Worm (Caenorhabditis elegans) whole organism, young adult: Measurements from ENCODE around the gene prp-9.

Experiments used
- C17E4.6 ChIP-seq: fragments of 200-800 bp; sonication (Bioruptor generic); IDR thresholded peaks from 2 replicates; pipeline ENCODE4 v1.3.6; 2022; ENCODE audit warnings: missing genetic modification reagents, missing genetic modification characterization, missing compliant biosample characterization
- F22D6.2 ChIP-seq: sonication (generic microtip); optimal IDR thresholded peaks from 2 replicates; lab custom pipeline; 2016; ENCODE audit warnings: mild to moderate bottlenecking, missing genetic modification characterization, missing compliant biosample characterization
- F39B2.1 ChIP-seq: fragments of 200-800 bp; sonication (Bioruptor generic); IDR thresholded peaks from 2 replicates; pipeline ENCODE4 v1.3.6; 2022; ENCODE audit warnings: missing genetic modification reagents, missing genetic modification characterization, missing compliant biosample characterization
- F57C9.4 ChIP-seq: sonication (generic microtip); optimal IDR thresholded peaks from 2 replicates; lab custom pipeline; 2017; ENCODE audit warnings: mild to moderate bottlenecking, missing genetic modification characterization, missing compliant biosample characterization
- K11D2.4 ChIP-seq: fragments of 200-800 bp; sonication (Bioruptor generic); IDR thresholded peaks from 2 replicates; pipeline ENCODE4 v1.3.6; 2022; ENCODE audit warnings: missing genetic modification reagents, missing genetic modification characterization, missing compliant biosample characterization
- T26A5.8 ChIP-seq: sonication (generic microtip); optimal IDR thresholded peaks from 2 replicates; lab custom pipeline; 2016; ENCODE audit warnings: missing genetic modification characterization, missing compliant biosample characterization
- Y56A3A.18 ChIP-seq: fragments of 200-800 bp; sonication (Bioruptor generic); IDR thresholded peaks from 2 replicates; pipeline ENCODE4 v1.3.6; 2022; ENCODE audit warnings: missing genetic modification reagents, missing genetic modification characterization, missing compliant biosample characterization
- Y79H2A.3 ChIP-seq: fragments of 200-800 bp; sonication (Bioruptor generic); conservative IDR thresholded peaks from 2 replicates; pipeline ENCODE4 v1.3.6; 2022; ENCODE audit warnings: missing genetic modification reagents, missing genetic modification characterization, missing compliant biosample characterization
- Y95B8A.8 ChIP-seq: fragments of 200-800 bp; sonication (Bioruptor generic); IDR thresholded peaks from 2 replicates; pipeline ENCODE4 v1.3.6; 2022; ENCODE audit warnings: missing genetic modification reagents, missing genetic modification characterization, missing compliant biosample characterization
- aptf-2 ChIP-seq: fragments of 200-800 bp; sonication (Bioruptor generic); conservative IDR thresholded peaks from 2 replicates; pipeline ENCODE4 v1.3.6; 2022; ENCODE audit warnings: missing genetic modification reagents, missing genetic modification characterization, missing compliant biosample characterization
- aptf-3 ChIP-seq: fragments of 200-800 bp; sonication (Bioruptor generic); IDR thresholded peaks from 2 replicates; pipeline ENCODE4 v1.3.6; 2022; ENCODE audit warnings: missing genetic modification characterization, missing compliant biosample characterization
- attf-3 ChIP-seq: fragments of 200-800 bp; sonication (Bioruptor generic); conservative IDR thresholded peaks from 2 replicates; pipeline ENCODE4 v1.3.6; 2022; ENCODE audit warnings: missing genetic modification reagents, missing genetic modification characterization, missing compliant biosample characterization
- attf-5 ChIP-seq: fragments of 200-800 bp; sonication (Bioruptor generic); optimal IDR thresholded peaks from 2 replicates; lab custom pipeline; 2018; ENCODE audit warnings: mild to moderate bottlenecking, missing genetic modification characterization, missing compliant biosample characterization
- bed-2 ChIP-seq: fragments of 200-800 bp; sonication (Bioruptor generic); IDR thresholded peaks from 2 replicates; pipeline ENCODE4 v1.3.6; 2022; ENCODE audit warnings: missing genetic modification reagents, missing genetic modification characterization, missing compliant biosample characterization
- ccch-3 ChIP-seq: fragments of 200-800 bp; sonication (Bioruptor generic); optimal IDR thresholded peaks from 2 replicates; lab custom pipeline; 2018; ENCODE audit warnings: mild to moderate bottlenecking, missing genetic modification characterization, missing compliant biosample characterization
- ceh-27 ChIP-seq: fragments of 200-800 bp; sonication (Bioruptor generic); optimal IDR thresholded peaks from 2 replicates; lab custom pipeline; 2018; ENCODE audit warnings: mild to moderate bottlenecking, missing genetic modification characterization, moderate library complexity, missing compliant biosample characterization
- ceh-91 ChIP-seq: fragments of 200-800 bp; sonication (Bioruptor generic); IDR thresholded peaks from 2 replicates; pipeline ENCODE4 v1.3.6; 2022; ENCODE audit warnings: missing genetic modification reagents, missing genetic modification characterization, missing compliant biosample characterization
- dpl-1 ChIP-seq: fragments of 150-350 bp; optimal IDR thresholded peaks from 2 replicates; lab custom pipeline; 2014; ENCODE audit warnings: missing biosample characterization, missing genetic modification reagents, missing genetic modification characterization
- efl-1 ChIP-seq: fragments of 150-350 bp; optimal IDR thresholded peaks from 2 replicates; lab custom pipeline; 2014; ENCODE audit warnings: missing biosample characterization, missing genetic modification reagents, missing genetic modification characterization
- egrh-3 ChIP-seq: fragments of 200-800 bp; sonication (Bioruptor generic); IDR thresholded peaks from 2 replicates; pipeline ENCODE4 v1.3.6; 2022; ENCODE audit warnings: missing genetic modification reagents, missing genetic modification characterization, missing compliant biosample characterization
- ets-4 ChIP-seq: fragments of 200-800 bp; sonication (Bioruptor generic); optimal IDR thresholded peaks from 2 replicates; lab custom pipeline; 2018; ENCODE audit warnings: mild to moderate bottlenecking, missing genetic modification characterization, missing compliant biosample characterization
- gei-17 ChIP-seq: fragments of 200-800 bp; sonication (Bioruptor generic); optimal IDR thresholded peaks from 2 replicates; lab custom pipeline; 2018; ENCODE audit warnings: mild to moderate bottlenecking, missing genetic modification characterization, missing compliant biosample characterization
- him-1 ChIP-seq: sonication (generic microtip); optimal IDR thresholded peaks from 2 replicates; lab custom pipeline; 2016; ENCODE audit warnings: missing genotype, missing genetic modification reagents, missing genetic modification characterization, missing compliant biosample characterization
- hlh-26 ChIP-seq: fragments of 200-800 bp; sonication (Bioruptor generic); conservative IDR thresholded peaks from 2 replicates; pipeline ENCODE4 v1.3.6; 2022; ENCODE audit warnings: missing genetic modification reagents, missing genetic modification characterization, missing compliant biosample characterization
- let-526 ChIP-seq: fragments of 200-800 bp; sonication (Bioruptor generic); IDR thresholded peaks from 2 replicates; pipeline ENCODE4 v1.3.6; 2022; ENCODE audit warnings: missing genetic modification reagents, missing genetic modification characterization, missing compliant biosample characterization
- let-607 ChIP-seq, 2 experiments: fragments of 200-800 bp in 1 of 2; sonication (Bioruptor generic) in 1 of 2; sonication (generic microtip) in 1 of 2; optimal IDR thresholded peaks; 2 replicates each; lab custom pipeline; 2016 to 2018; ENCODE audit warnings: mild to moderate bottlenecking in 2 of 2, missing compliant biosample characterization in 2 of 2, missing genetic modification characterization in 2 of 2, moderate library complexity in 2 of 2, missing genotype in 1 of 2
- lin-54 ChIP-seq: fragments of 200-800 bp; sonication (Bioruptor generic); optimal IDR thresholded peaks from 2 replicates; lab custom pipeline; 2018; ENCODE audit warnings: mild to moderate bottlenecking, missing genetic modification characterization, missing compliant biosample characterization
- lir-1 ChIP-seq: fragments of 200-800 bp; sonication (Bioruptor generic); conservative IDR thresholded peaks from 2 replicates; pipeline ENCODE4 v1.3.6; 2022; ENCODE audit warnings: missing genetic modification reagents, missing genetic modification characterization, missing compliant biosample characterization
- madf-10 ChIP-seq: sonication (generic microtip); optimal IDR thresholded peaks from 2 replicates; lab custom pipeline; 2016; ENCODE audit warnings: mild to moderate bottlenecking, missing genetic modification characterization, missing compliant biosample characterization
- madf-6 ChIP-seq: fragments of 200-800 bp; sonication (Bioruptor generic); IDR thresholded peaks from 2 replicates; pipeline ENCODE4 v1.3.6; 2022; ENCODE audit warnings: missing genetic modification reagents, missing genetic modification characterization, missing compliant biosample characterization
- madf-8 ChIP-seq: fragments of 200-800 bp; sonication (Bioruptor generic); conservative IDR thresholded peaks from 2 replicates; pipeline ENCODE4 v1.3.6; 2022; ENCODE audit warnings: missing genetic modification reagents, missing genetic modification characterization, missing compliant biosample characterization
- nfya-1 ChIP-seq: sonication (generic microtip); optimal IDR thresholded peaks from 2 replicates; lab custom pipeline; 2017; ENCODE audit warnings: antibody characterized with exemption, missing compliant biosample characterization, missing genetic modification characterization, borderline replicate concordance; ENCODE audit not compliant: insufficient read depth
- nhr-90 ChIP-seq: sonication (generic microtip); optimal IDR thresholded peaks from 2 replicates; lab custom pipeline; 2016; ENCODE audit warnings: missing genotype, mild to moderate bottlenecking, missing genetic modification characterization, missing compliant biosample characterization
- pbrm-1 ChIP-seq: fragments of 200-800 bp; sonication (Bioruptor generic); IDR thresholded peaks from 2 replicates; pipeline ENCODE4 v1.3.6; 2022; ENCODE audit warnings: missing genetic modification reagents, missing genetic modification characterization, missing compliant biosample characterization
- pha-4 ChIP-seq: fragments of 150-350 bp; sonication (generic microtip); optimal IDR thresholded peaks from 2 replicates; lab custom pipeline; 2014; ENCODE audit warnings: missing biosample characterization, missing genetic modification reagents, missing genetic modification characterization
- rpc-1 ChIP-seq, 2 experiments: fragments of 150-350 bp in 1 of 2; sonication (generic microtip) in 1 of 2; optimal IDR thresholded peaks; 2 replicates each; lab custom pipeline; 2014 to 2018; ENCODE audit warnings: missing biosample characterization in 1 of 2, missing genetic modification characterization in 1 of 2, missing genetic modification reagents in 1 of 2, missing genotype in 1 of 2
- snpc-1.3 ChIP-seq: sonication (generic microtip); optimal IDR thresholded peaks from 2 replicates; lab custom pipeline; 2017; ENCODE audit warnings: missing genetic modification characterization, mild to moderate bottlenecking, missing compliant biosample characterization, antibody characterized with exemption, moderate library complexity, missing genotype, missing genetic modification reagents; ENCODE audit not compliant: insufficient read depth
- snpc-3.4 ChIP-seq: sonication (generic microtip); optimal IDR thresholded peaks from 2 replicates; lab custom pipeline; 2017; ENCODE audit warnings: missing genetic modification characterization, mild to moderate bottlenecking, missing compliant biosample characterization, antibody characterized with exemption, moderate library complexity, missing genotype, missing genetic modification reagents
- somi-1 ChIP-seq: fragments of 200-800 bp; sonication (Bioruptor generic); optimal IDR thresholded peaks from 2 replicates; lab custom pipeline; 2018; ENCODE audit warnings: mild to moderate bottlenecking, missing genetic modification characterization, missing compliant biosample characterization
- sptf-2 ChIP-seq: fragments of 200-800 bp; sonication (Bioruptor generic); optimal IDR thresholded peaks from 2 replicates; lab custom pipeline; 2018; ENCODE audit warnings: mild to moderate bottlenecking, missing genetic modification characterization, missing compliant biosample characterization
- tbp1 ChIP-seq: fragments of 200-800 bp; sonication (Bioruptor generic); optimal IDR thresholded peaks from 2 replicates; lab custom pipeline; 2018; ENCODE audit warnings: mild to moderate bottlenecking, missing genetic modification characterization, missing compliant biosample characterization
- tlf-1 ChIP-seq: fragments of 200-800 bp; sonication (Bioruptor generic); optimal IDR thresholded peaks from 2 replicates; lab custom pipeline; 2018; ENCODE audit warnings: mild to moderate bottlenecking, missing genetic modification characterization, missing compliant biosample characterization
- xnd-1 ChIP-seq: sonication (generic microtip); optimal IDR thresholded peaks from 2 replicates; lab custom pipeline; 2016; ENCODE audit warnings: missing genotype, missing genetic modification reagents, missing genetic modification characterization, missing compliant biosample characterization

Gene prp-9

ce11 chrII:8556166-8556565, 31.0 kb upstream of the prp-9 start, which contains the start of gene glb-27:
Gene glb-27, minus strand, starts transcription at chrII:8556266.
- TF ChIP-seq efl-1 (GFP tag; lab: Kevin White, UChicago) (no peak), madf-10 (tag; lab: Kevin White, UChicago) (no peak), F57C9.4 (tag; lab: Kevin White, UChicago) (no peak), xnd-1 (tag; lab: Kevin White, UChicago) (no peak), pha-4 (no peak), madf-6 (GFP tag; lab: Robert Waterston, UW) (no peak), let-526 (no peak), aptf-3 (no peak), snpc-1.3 (tag; lab: Kevin White, UChicago) (no peak), egrh-3 (GFP tag; lab: Robert Waterston, UW) (no peak), Y95B8A.8 (GFP tag; lab: Robert Waterston, UW) (no peak), rpc-1 (optimal IDR thresholded peaks at IDR 0.05; lab: Kevin White, UChicago) (no peak), rpc-1 (tag; optimal IDR thresholded peaks at IDR 0.05; lab: Kevin White, UChicago) (no peak), nfya-1 (tag; lab: Kevin White, UChicago) (no peak), hlh-26 (GFP tag; lab: Robert Waterston, UW) (no peak), pbrm-1 (GFP tag; lab: Robert Waterston, UW) (no peak)

- TF ChIP-seq egrh-3 (GFP tag; lab: Robert Waterston, UW) (no peak), him-1 (tag; lab: Kevin White, UChicago) (no peak), T26A5.8 (tag; lab: Kevin White, UChicago) (no peak), sptf-2 (GFP tag; lab: Kevin White, UChicago) (no peak), gei-17 (no peak), F22D6.2 (tag; lab: Kevin White, UChicago) (no peak), dpl-1 (no peak), madf-10 (tag; lab: Kevin White, UChicago) (no peak), C17E4.6 (GFP tag; lab: Robert Waterston, UW) (no peak), attf-3 (no peak), attf-5 (GFP tag; lab: Kevin White, UChicago) (no peak), ccch-3 (GFP tag; lab: Kevin White, UChicago) (no peak), Y56A3A.18 (GFP tag; lab: Robert Waterston, UW) (no peak), lin-54 (GFP tag; lab: Kevin White, UChicago) (no peak), snpc-3.4 (tag; lab: Kevin White, UChicago) (no peak), ets-4 (GFP tag; lab: Kevin White, UChicago) (no peak), tbp1 (no peak), tlf-1 (GFP tag; lab: Kevin White, UChicago) (no peak)
Measured at ce11 chrII:8554568-8554967, 29.4 kb upstream of the prp-9 start.

ce11 chrII:8551100-8551499, 25.9 kb upstream of the prp-9 start:
- TF ChIP-seq bed-2 (GFP tag; lab: Robert Waterston, UW) (no peak), rpc-1 (optimal IDR thresholded peaks at IDR 0.05; lab: Kevin White, UChicago) (no peak), rpc-1 (tag; optimal IDR thresholded peaks at IDR 0.05; lab: Kevin White, UChicago) (no peak)

ce11 chrII:8546975-8547374, 21.8 kb upstream of the prp-9 start:
- TF ChIP-seq somi-1 (GFP tag; lab: Kevin White, UChicago) (peak; percentile 70), rpc-1 (optimal IDR thresholded peaks at IDR 0.05; lab: Kevin White, UChicago) (peak; percentile 87), rpc-1 (tag; optimal IDR thresholded peaks at IDR 0.05; lab: Kevin White, UChicago) (peak; percentile 91), K11D2.4 (no peak; the same call in 1 of the 2 replicates), xnd-1 (tag; lab: Kevin White, UChicago) (no peak), madf-6 (GFP tag; lab: Robert Waterston, UW) (no peak), aptf-2 (GFP tag; lab: Robert Waterston, UW) (no peak), Y79H2A.3 (0 out of 2 replicates have a peak, but pooled peaks have one; percentile 14), madf-8 (no peak), nhr-90 (peak; percentile 93), lir-1 (GFP tag; lab: Robert Waterston, UW) (0 out of 2 replicates have a peak, but pooled peaks have one; percentile 44), ceh-91 (peak; percentile 48; the same call in 1 of the 2 replicates), ceh-27 (GFP tag; lab: Kevin White, UChicago) (peak; percentile 75), F39B2.1 (GFP tag; lab: Robert Waterston, UW) (no peak), let-607 (tag; optimal IDR thresholded peaks at IDR 0.05; lab: Kevin White, UChicago) (peak; percentile 62 to 70), him-1 (tag; lab: Kevin White, UChicago) (peak; percentile 82), Y56A3A.18 (GFP tag; lab: Robert Waterston, UW) (peak; percentile 91)
